Fruit fly (Drosophila melanogaster): ENCODE measurements around the gene CG12011.

DNA sequence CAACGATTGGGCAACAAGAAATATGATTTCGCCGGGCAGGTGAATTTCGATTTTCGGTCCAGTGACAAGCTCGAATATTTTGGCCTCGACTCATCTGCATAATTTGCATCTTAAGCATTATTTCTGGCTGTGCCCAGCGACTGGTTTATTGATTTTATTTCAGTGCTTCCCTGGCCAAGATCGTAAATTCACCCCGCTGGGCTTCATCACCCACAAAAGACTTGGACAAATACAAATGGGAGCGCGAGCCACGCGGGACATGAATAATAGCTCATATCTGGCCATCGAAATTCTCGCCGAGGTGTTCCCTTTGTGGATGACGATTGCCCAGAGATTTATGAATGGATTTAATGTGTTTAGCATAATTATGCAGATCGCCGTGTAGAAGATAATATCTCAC lies 19.2 kb upstream of the CG12011 start:
- TF ChIP-seq CG14711 (tag; optimal IDR thresholded peaks at IDR 0.05) (no peak), cic (GFP tag; optimal IDR thresholded peaks at IDR 0.05) (no peak), pad (GFP tag; optimal IDR thresholded peaks at IDR 0.05) (no peak), CG33017 (tag; optimal IDR thresholded peaks at IDR 0.05) (no peak)

All from whole organism, adult.